Fruit fly (Drosophila melanogaster): Measurements from ENCODE around the gene CG31643.
A peak's percentile ranks its signal among the peaks of the same experiment; 100 is the strongest.

CG31643 gene

dm6 chr2L:6050575-6050974 lies 12.7 kb downstream of the CG31643 start, which contains the start of gene CG9135 (continued):
- TF ChIP-seq vnd (GFP tag; IDR thresholded peaks at IDR 0.05; ENCODE audit: partially characterized antibody) (peak; percentile 99), mld (GFP tag; IDR thresholded peaks at IDR 0.05; ENCODE audit: partially characterized antibody) (peak; percentile 99), CG12071 (GFP tag; optimal IDR thresholded peaks at IDR 0.05) (no peak), Myb (GFP tag; optimal IDR thresholded peaks at IDR 0.05) (peak; percentile 20), B-H1 (GFP tag; IDR thresholded peaks at IDR 0.05) (no peak), slou (GFP tag; optimal IDR thresholded peaks at IDR 0.05) (no peak), CG13624 (GFP tag; optimal IDR thresholded peaks at IDR 0.05) (no peak), zen (tag; optimal IDR thresholded peaks at IDR 0.05) (peak; percentile 56), sima (GFP tag; optimal IDR thresholded peaks at IDR 0.05) (no peak), ssp (GFP tag; IDR thresholded peaks at IDR 0.05) (peak; percentile 84), CG17802 (tag; optimal IDR thresholded peaks at IDR 0.05) (peak; percentile 83), zen2 (GFP tag; IDR thresholded peaks at IDR 0.05; ENCODE audit: partially characterized antibody) (peak; percentile 99), Dll (GFP tag; IDR thresholded peaks at IDR 0.05; ENCODE audit: partially characterized antibody) (peak; percentile 96), salm (tag; optimal IDR thresholded peaks at IDR 0.05) (no peak), B-H2 (GFP tag; optimal IDR thresholded peaks at IDR 0.05) (peak; percentile 11), ERR (GFP tag; optimal IDR thresholded peaks at IDR 0.05) (no peak), CG16779 (GFP tag; IDR thresholded peaks at IDR 0.05) (no peak), Asciz (GFP tag; optimal IDR thresholded peaks at IDR 0.05) (no peak), sc (optimal IDR thresholded peaks at IDR 0.05) (no peak), sc (GFP tag; optimal IDR thresholded peaks at IDR 0.05) (no peak), slbo (GFP tag; IDR thresholded peaks at IDR 0.05) (0 out of 2 replicates have a peak, but pooled peaks have one; percentile 8), CG3995 (GFP tag; optimal IDR thresholded peaks at IDR 0.05) (peak; percentile 60), CG17912 (GFP tag; optimal IDR thresholded peaks at IDR 0.05) (no peak), CG8924 (tag; optimal IDR thresholded peaks at IDR 0.05) (no peak), nmo (GFP tag; optimal IDR thresholded peaks at IDR 0.05) (peak; percentile 36), MTF-1 (GFP tag; optimal IDR thresholded peaks at IDR 0.05; ENCODE audit: borderline replicate concordance) (no peak), CG8290 (GFP tag; optimal IDR thresholded peaks at IDR 0.05) (no peak), CG8290 (tag; optimal IDR thresholded peaks at IDR 0.05) (peak in 1 of 2 experiments; percentile 55), CG1647 (GFP tag; optimal IDR thresholded peaks at IDR 0.05) (no peak), al (GFP tag; IDR thresholded peaks at IDR 0.05) (no peak), maf-S (GFP tag; optimal IDR thresholded peaks at IDR 0.05) (no peak), CG10462 (GFP tag; optimal IDR thresholded peaks at IDR 0.05) (no peak), hb (GFP tag; IDR thresholded peaks at IDR 0.05; ENCODE audit: partially characterized antibody) (peak; percentile 99), Med (GFP tag) (peak; percentile 23), CoRest (tag; optimal IDR thresholded peaks at IDR 0.05) (peak; percentile 54), CG6272 (GFP tag; IDR thresholded peaks at IDR 0.05) (peak; percentile 28; the same call in 1 of the 2 replicates), Doc3 (GFP tag; IDR thresholded peaks at IDR 0.05; ENCODE audit: partially characterized antibody) (peak; percentile 97), phol (tag; optimal IDR thresholded peaks at IDR 0.05) (peak; percentile 41), abd-A (tag; optimal IDR thresholded peaks at IDR 0.05) (no peak), CG30020 (tag; optimal IDR thresholded peaks at IDR 0.05) (peak; percentile 72), Opbp (GFP tag; IDR thresholded peaks at IDR 0.05; ENCODE audit: partially characterized antibody) (peak; percentile 99), bigmax (GFP tag; optimal IDR thresholded peaks at IDR 0.05) (peak; percentile 88), Oli (tag; optimal IDR thresholded peaks at IDR 0.05) (no peak), CG2712 (tag; optimal IDR thresholded peaks at IDR 0.05) (peak; percentile 36), mam (GFP tag; optimal IDR thresholded peaks at IDR 0.05) (no peak), CG13775 (GFP tag; optimal IDR thresholded peaks at IDR 0.05) (no peak), luna (GFP tag; optimal IDR thresholded peaks at IDR 0.05) (peak; percentile 6), bbx (GFP tag; IDR thresholded peaks at IDR 0.05; ENCODE audit: partially characterized antibody) (peak; percentile 100), Dp (GFP tag; optimal IDR thresholded peaks at IDR 0.05) (peak; percentile 70), Scr (GFP tag; IDR thresholded peaks at IDR 0.05; ENCODE audit: partially characterized antibody) (peak; percentile 98), Sry-δ (GFP tag; optimal IDR thresholded peaks at IDR 0.05) (peak; percentile 84)

Measured in whole organism, embryonic.